Worm (Caenorhabditis elegans) whole organism, L4 larva: ENCODE results near the gene metl-2.

ENCODE experiments used
- D1046.2 ChIP-seq: fragments of 200-800 bp; sonication (Bioruptor generic); IDR thresholded peaks from 2 replicates; pipeline ENCODE4 v1.3.6; 2022; ENCODE audit warnings: missing genetic modification characterization, missing compliant biosample characterization
- F10B5.3 ChIP-seq: sonication (generic microtip); optimal IDR thresholded peaks from 2 replicates; lab custom pipeline; 2016; ENCODE audit warnings: mild to moderate bottlenecking, missing genetic modification characterization, missing compliant biosample characterization
- F26F4.8 ChIP-seq: fragments of 200-800 bp; sonication (Bioruptor generic); conservative IDR thresholded peaks from 2 replicates; pipeline ENCODE4 v1.3.6; 2022; ENCODE audit warnings: missing genetic modification characterization, missing compliant biosample characterization
- F37D6.2 ChIP-seq: sonication (generic microtip); optimal IDR thresholded peaks from 2 replicates; lab custom pipeline; 2016; ENCODE audit warnings: mild to moderate bottlenecking, missing genetic modification characterization, missing compliant biosample characterization
- F44E2.7 ChIP-seq: fragments of 200-800 bp; sonication (Bioruptor generic); IDR thresholded peaks from 2 replicates; pipeline ENCODE4 v2.1.2; 2022; ENCODE audit warnings: missing genetic modification characterization, missing compliant biosample characterization
- F49E8.2 ChIP-seq: sonication (generic microtip); optimal IDR thresholded peaks from 2 replicates; lab custom pipeline; 2016; ENCODE audit warnings: missing compliant biosample characterization, mild to moderate bottlenecking, missing genetic modification characterization, borderline replicate concordance
- T20F7.1 ChIP-seq: fragments of 200-800 bp; sonication (Bioruptor generic); optimal IDR thresholded peaks from 2 replicates; lab custom pipeline; 2018; ENCODE audit warnings: mild to moderate bottlenecking, missing genetic modification characterization, missing compliant biosample characterization
- T26A8.4 ChIP-seq: fragments of 200-800 bp; sonication (Bioruptor generic); IDR thresholded peaks from 2 replicates; pipeline ENCODE4 v1.3.6; 2022; ENCODE audit warnings: missing genetic modification characterization, missing compliant biosample characterization
- Y48G9A.11 ChIP-seq: fragments of 200-800 bp; sonication (Bioruptor generic); IDR thresholded peaks from 2 replicates; pipeline ENCODE4 v1.3.6; 2022; ENCODE audit warnings: missing genetic modification reagents, missing genetic modification characterization, missing compliant biosample characterization
- Y5F2A.4 ChIP-seq: fragments of 200-800 bp; sonication (Bioruptor generic); optimal IDR thresholded peaks from 2 replicates; lab custom pipeline; 2018; ENCODE audit warnings: mild to moderate bottlenecking, missing genetic modification characterization, missing compliant biosample characterization
- aly-2 ChIP-seq: sonication (generic microtip); optimal IDR thresholded peaks from 2 replicates; lab custom pipeline; 2018; ENCODE audit warnings: missing biosample characterization, missing genetic modification characterization
- arid-1 ChIP-seq: fragments of 200-800 bp; sonication (Bioruptor generic); conservative IDR thresholded peaks from 2 replicates; pipeline ENCODE4 v1.3.6; 2022; ENCODE audit warnings: missing genetic modification reagents, missing genetic modification characterization, missing compliant biosample characterization
- ceh-20 ChIP-seq: fragments of 200-800 bp; sonication (Bioruptor generic); IDR thresholded peaks from 2 replicates; pipeline ENCODE4 v1.3.6; 2022; ENCODE audit warnings: missing genetic modification reagents, missing genetic modification characterization, missing compliant biosample characterization
- ceh-32 ChIP-seq: sonication (generic microtip); optimal IDR thresholded peaks from 2 replicates; lab custom pipeline; 2016; ENCODE audit warnings: mild to moderate bottlenecking, missing genetic modification characterization, missing compliant biosample characterization; ENCODE audit not compliant: poor library complexity
- ceh-44 ChIP-seq: fragments of 200-800 bp; sonication (Bioruptor generic); IDR thresholded peaks from 2 replicates; pipeline ENCODE4 v1.3.6; 2022; ENCODE audit warnings: missing genetic modification reagents, missing genetic modification characterization, missing compliant biosample characterization
- cey-2 ChIP-seq: sonication (generic microtip); optimal IDR thresholded peaks from 3 replicates; lab custom pipeline; 2017; ENCODE audit warnings: missing genetic modification characterization, mild to moderate bottlenecking, missing compliant biosample characterization, antibody characterized with exemption, borderline replicate concordance; ENCODE audit not compliant: insufficient read depth
- ctbp-1 ChIP-seq: fragments of 200-800 bp; sonication (Bioruptor generic); IDR thresholded peaks from 2 replicates; pipeline ENCODE4 v1.3.6; 2022; ENCODE audit warnings: missing genetic modification reagents, missing genetic modification characterization, missing compliant biosample characterization
- daf-12 ChIP-seq: fragments of 150-350 bp; optimal IDR thresholded peaks from 2 replicates; lab custom pipeline; 2014; ENCODE audit warnings: missing biosample characterization, missing genetic modification reagents, missing genetic modification characterization
- daf-8 ChIP-seq: fragments of 200-800 bp; sonication (Bioruptor generic); IDR thresholded peaks from 2 replicates; pipeline ENCODE4 v1.3.6; 2022; ENCODE audit warnings: missing genetic modification characterization, missing compliant biosample characterization
- dmd-6 ChIP-seq: fragments of 200-800 bp; sonication (Bioruptor generic); IDR thresholded peaks from 2 replicates; pipeline ENCODE4 v1.3.6; 2022; ENCODE audit warnings: missing genetic modification reagents, missing genetic modification characterization, missing compliant biosample characterization
- dmd-9 ChIP-seq: fragments of 200-800 bp; sonication (Bioruptor generic); IDR thresholded peaks from 2 replicates; pipeline ENCODE4 v1.3.6; 2022; ENCODE audit warnings: missing genetic modification reagents, missing genetic modification characterization, missing compliant biosample characterization
- duxl-1 ChIP-seq: sonication (generic microtip); optimal IDR thresholded peaks from 2 replicates; lab custom pipeline; 2016; ENCODE audit warnings: mild to moderate bottlenecking, missing genetic modification characterization, moderate library complexity, missing compliant biosample characterization; ENCODE audit not compliant: poor library complexity
- gei-8 ChIP-seq: fragments of 200-800 bp; sonication (Bioruptor generic); optimal IDR thresholded peaks from 2 replicates; lab custom pipeline; 2018; ENCODE audit warnings: mild to moderate bottlenecking, missing genetic modification characterization, missing compliant biosample characterization
- hmg-1.1 ChIP-seq: fragments of 200-800 bp; sonication (Bioruptor generic); IDR thresholded peaks from 2 replicates; pipeline ENCODE4 v1.3.6; 2022; ENCODE audit warnings: missing genetic modification reagents, missing genetic modification characterization, missing compliant biosample characterization
- lin-1 ChIP-seq: fragments of 200-800 bp; sonication (Bioruptor generic); IDR thresholded peaks from 2 replicates; pipeline ENCODE4 v1.3.6; 2022; ENCODE audit warnings: missing genetic modification reagents, missing genetic modification characterization, missing compliant biosample characterization
- lin-13 ChIP-seq: fragments of 150-350 bp; optimal IDR thresholded peaks from 2 replicates; lab custom pipeline; 2014; ENCODE audit warnings: missing biosample characterization, missing genetic modification reagents, missing genetic modification characterization
- lin-15B ChIP-seq: fragments of 150-350 bp; sonication (generic microtip); optimal IDR thresholded peaks from 3 replicates; lab custom pipeline; 2014; ENCODE audit warnings: missing biosample characterization, missing genetic modification characterization
- lin-29 ChIP-seq: fragments of 200-800 bp; sonication (Bioruptor generic); IDR thresholded peaks from 2 replicates; pipeline ENCODE4 v1.3.6; 2022; ENCODE audit warnings: missing genetic modification reagents, missing genetic modification characterization, missing compliant biosample characterization
- lsy-2 ChIP-seq, 2 experiments: fragments of 150-350 bp in 1 of 2; sonication (generic microtip) in 1 of 2; optimal IDR thresholded peaks; 2 replicates each; lab custom pipeline; 2014 to 2017; ENCODE audit warnings: missing biosample characterization in 2 of 2, missing genetic modification characterization in 2 of 2
- mdl-1 ChIP-seq, 2 experiments: fragments of 150-350 bp in 1 of 2; sonication (generic microtip) in 1 of 2; optimal IDR thresholded peaks; 2 replicates each; lab custom pipeline; 2014 to 2017; ENCODE audit warnings: missing biosample characterization in 2 of 2, missing genetic modification characterization in 2 of 2
- mep-1 ChIP-seq: fragments of 150-350 bp; sonication (generic microtip); optimal IDR thresholded peaks from 3 replicates; lab custom pipeline; 2014; ENCODE audit warnings: missing biosample characterization, missing genetic modification characterization
- mxl-2 ChIP-seq: fragments of 200-800 bp; sonication (Bioruptor generic); conservative IDR thresholded peaks from 2 replicates; pipeline ENCODE4 v1.3.6; 2022; ENCODE audit warnings: missing genetic modification reagents, missing genetic modification characterization, missing compliant biosample characterization
- mxl-3 ChIP-seq: fragments of 200-800 bp; sonication (Bioruptor generic); optimal IDR thresholded peaks from 2 replicates; lab custom pipeline; 2018; ENCODE audit warnings: mild to moderate bottlenecking, missing genetic modification characterization, missing compliant biosample characterization
- nhr-102 ChIP-seq: sonication (generic microtip); optimal IDR thresholded peaks from 2 replicates; lab custom pipeline; 2016; ENCODE audit warnings: mild to moderate bottlenecking, missing genetic modification characterization, moderate library complexity, missing compliant biosample characterization
- nhr-111 ChIP-seq: fragments of 200-800 bp; sonication (Bioruptor generic); optimal IDR thresholded peaks from 2 replicates; lab custom pipeline; 2018; ENCODE audit warnings: mild to moderate bottlenecking, missing genetic modification characterization, missing compliant biosample characterization
- nhr-237 ChIP-seq: sonication (generic microtip); optimal IDR thresholded peaks from 2 replicates; lab custom pipeline; 2017; ENCODE audit warnings: missing biosample characterization, missing genetic modification characterization
- nhr-25 ChIP-seq: sonication (generic microtip); optimal IDR thresholded peaks from 2 replicates; lab custom pipeline; 2017; ENCODE audit warnings: missing genetic modification characterization, mild to moderate bottlenecking, missing compliant biosample characterization, antibody characterized with exemption, moderate library complexity, borderline replicate concordance; ENCODE audit not compliant: insufficient read depth
- nhr-28 ChIP-seq: fragments of 150-350 bp; optimal IDR thresholded peaks from 2 replicates; lab custom pipeline; 2014; ENCODE audit warnings: missing biosample characterization, missing genetic modification characterization
- nhr-41 ChIP-seq: fragments of 200-800 bp; sonication (Bioruptor generic); IDR thresholded peaks from 2 replicates; pipeline ENCODE4 v1.3.6; 2022; ENCODE audit warnings: missing genetic modification reagents, missing genetic modification characterization, missing compliant biosample characterization
- nhr-76 ChIP-seq: fragments of 150-350 bp; optimal IDR thresholded peaks from 2 replicates; lab custom pipeline; 2014; ENCODE audit warnings: missing biosample characterization, missing genetic modification characterization
- rbr-2 ChIP-seq: sonication (generic microtip); optimal IDR thresholded peaks from 2 replicates; lab custom pipeline; 2016; ENCODE audit warnings: missing genotype, missing genetic modification characterization, missing compliant biosample characterization
- sdz-12 ChIP-seq: fragments of 200-800 bp; sonication (Bioruptor generic); optimal IDR thresholded peaks from 2 replicates; lab custom pipeline; 2018; ENCODE audit warnings: mild to moderate bottlenecking, missing genetic modification characterization, missing compliant biosample characterization
- set-16 ChIP-seq: fragments of 200-800 bp; sonication (Bioruptor generic); IDR thresholded peaks from 2 replicates; pipeline ENCODE4 v1.3.6; 2022; ENCODE audit warnings: missing genetic modification reagents, missing genetic modification characterization, missing compliant biosample characterization
- spr-1 ChIP-seq: sonication (generic microtip); optimal IDR thresholded peaks from 2 replicates; lab custom pipeline; 2016; ENCODE audit warnings: mild to moderate bottlenecking, missing genetic modification characterization, missing compliant biosample characterization
- unc-130 ChIP-seq: sonication (generic microtip); optimal IDR thresholded peaks from 2 replicates; lab custom pipeline; 2016; ENCODE audit warnings: missing genetic modification reagents, missing genetic modification characterization, missing compliant biosample characterization
- unc-39 ChIP-seq: sonication (generic microtip); optimal IDR thresholded peaks from 2 replicates; lab custom pipeline; 2017; ENCODE audit warnings: missing biosample characterization, missing genetic modification characterization
- vab-7 ChIP-seq: fragments of 200-800 bp; sonication (Bioruptor generic); IDR thresholded peaks from 2 replicates; pipeline ENCODE4 v1.3.6; 2022; ENCODE audit warnings: missing genetic modification reagents, missing genetic modification characterization, missing compliant biosample characterization
- zip-2 ChIP-seq: fragments of 150-350 bp; optimal IDR thresholded peaks from 2 replicates; lab custom pipeline; 2014; ENCODE audit warnings: missing biosample characterization, missing genetic modification characterization

Gene metl-2

DNA sequence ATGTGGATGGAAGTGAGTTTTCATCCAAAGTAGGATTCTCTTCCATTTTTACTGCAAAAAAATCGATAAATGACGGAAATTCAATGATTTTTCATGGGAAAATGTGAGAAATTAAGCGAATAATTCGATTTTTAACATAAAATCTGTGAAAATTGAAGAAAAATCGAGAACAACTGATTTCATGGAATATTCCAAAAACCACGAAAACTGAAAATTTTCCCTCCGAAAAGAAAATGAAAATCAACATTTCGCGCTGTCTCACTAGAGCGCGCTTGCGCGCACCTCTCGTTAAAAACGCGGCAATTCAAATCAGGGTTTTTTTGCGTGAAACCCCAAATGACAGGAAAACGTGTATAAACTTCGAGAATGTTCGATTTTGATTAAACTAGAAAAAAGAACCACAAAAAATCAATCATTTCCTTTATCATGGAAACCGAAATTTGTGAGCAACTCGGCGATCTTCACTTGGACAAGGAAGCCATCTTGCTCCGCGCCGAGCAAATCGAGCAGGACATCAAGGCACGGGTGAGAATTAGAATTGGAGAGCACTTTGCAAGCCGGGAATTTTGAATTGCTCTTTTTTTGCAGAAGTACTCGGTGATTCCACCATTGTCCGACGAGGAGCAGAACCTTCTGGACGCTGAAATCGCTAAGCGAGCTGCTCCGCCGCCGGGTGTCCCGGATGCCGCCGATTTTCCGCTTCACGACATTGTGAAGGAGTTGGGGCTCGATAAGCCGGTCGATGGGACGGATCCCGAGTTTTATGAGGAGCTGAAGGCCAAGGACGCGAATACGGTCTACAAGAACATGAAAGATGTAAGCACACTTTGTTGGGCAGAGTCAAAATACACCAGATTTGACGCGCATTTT, 40.9 kb downstream of the metl-2 start, which contains the start of the genes Y53F4B.9 and Y53F4B.11 (continued):
- TF ChIP-seq F49E8.2 (tag; lab: Kevin White, UChicago), result peak; percentile 53
- peak; percentile 73 for TF ChIP-seq unc-130 (GFP tag; lab: Kevin White, UChicago)
- TF ChIP-seq dmd-6 (GFP tag; lab: Robert Waterston, UW), result peak; percentile 37; the same call in 1 of the 2 replicates
- TF ChIP-seq sdz-12 (GFP tag; lab: Kevin White, UChicago), result no peak
- peak; percentile 61 for TF ChIP-seq lin-13 (GFP tag; lab: Kevin White, UChicago)
- TF ChIP-seq F10B5.3 (tag; lab: Kevin White, UChicago), result no peak
- TF ChIP-seq vab-7 (GFP tag; lab: Robert Waterston, UW), result 0 out of 2 replicates have a peak, but pooled peaks have one; percentile 29
- TF ChIP-seq hmg-1.1 (GFP tag; lab: Robert Waterston, UW), result peak; percentile 79
- TF ChIP-seq arid-1 (GFP tag; lab: Robert Waterston, UW), result peak; percentile 48; the same call in 1 of the 2 replicates
- no peak for TF ChIP-seq gei-8 (GFP tag; lab: Kevin White, UChicago)
- TF ChIP-seq daf-12, result no peak
- TF ChIP-seq mep-1, result peak; percentile 73
- peak; percentile 80 for TF ChIP-seq set-16 (GFP tag; lab: Robert Waterston, UW)
- TF ChIP-seq mxl-2 (GFP tag; lab: Robert Waterston, UW), result no peak
- peak; percentile 27; the same call in 1 of the 2 replicates for TF ChIP-seq ceh-20 (GFP tag; lab: Robert Waterston, UW)
- no peak for TF ChIP-seq nhr-237
- peak; percentile 45 for TF ChIP-seq lin-15B (tag; lab: Kevin White, UChicago)
- TF ChIP-seq dmd-9 (GFP tag; lab: Robert Waterston, UW), result 0 out of 2 replicates have a peak, but pooled peaks have one; percentile 52
- 0 out of 2 replicates have a peak, but pooled peaks have one; percentile 10 for TF ChIP-seq T26A8.4 (GFP tag; lab: Robert Waterston, UW)
- TF ChIP-seq D1046.2 (GFP tag; lab: Robert Waterston, UW), result no peak
- TF ChIP-seq nhr-111 (GFP tag; lab: Kevin White, UChicago), result no peak
- TF ChIP-seq aly-2 (tag; lab: Kevin White, UChicago), result no peak
- no peak for TF ChIP-seq F44E2.7 (GFP tag; lab: Robert Waterston, UW)
- TF ChIP-seq rbr-2, result no peak
- TF ChIP-seq lin-29 (GFP tag; lab: Robert Waterston, UW), result no peak
- peak; percentile 36 to 86 for TF ChIP-seq lsy-2 (tag; optimal IDR thresholded peaks at IDR 0.05; lab: Kevin White, UChicago)
- TF ChIP-seq daf-8, result no peak
- TF ChIP-seq mdl-1 (tag; optimal IDR thresholded peaks at IDR 0.05; lab: Kevin White, UChicago), result no peak
- no peak for TF ChIP-seq Y5F2A.4 (GFP tag; lab: Kevin White, UChicago)
- no peak for TF ChIP-seq spr-1 (tag; lab: Kevin White, UChicago)
- TF ChIP-seq cey-2 (tag; lab: Kevin White, UChicago), result no peak
- no peak for TF ChIP-seq duxl-1
- TF ChIP-seq nhr-28 (tag; lab: Kevin White, UChicago), result peak; percentile 57
- no peak for TF ChIP-seq T20F7.1
- TF ChIP-seq nhr-102 (tag; lab: Kevin White, UChicago), result no peak
- no peak for TF ChIP-seq nhr-25
- peak; percentile 85 for TF ChIP-seq Y48G9A.11
- TF ChIP-seq ceh-44, result no peak
- TF ChIP-seq zip-2 (tag; lab: Kevin White, UChicago), result no peak
- TF ChIP-seq lin-1 (GFP tag; lab: Robert Waterston, UW), result no peak
- no peak for TF ChIP-seq unc-39
- TF ChIP-seq nhr-41 (GFP tag; lab: Robert Waterston, UW), result no peak
- no peak for TF ChIP-seq F37D6.2
- no peak for TF ChIP-seq mxl-3
- TF ChIP-seq ceh-32 (tag; lab: Kevin White, UChicago), result no peak
- no peak for TF ChIP-seq nhr-76
- TF ChIP-seq ctbp-1 (GFP tag; lab: Robert Waterston, UW), result no peak
- no peak for TF ChIP-seq F26F4.8 (GFP tag; lab: Robert Waterston, UW)
